Fruit fly (Drosophila melanogaster): ENCODE data around the gene AIF.
A peak's percentile ranks its signal among the peaks of the same experiment; 100 is the strongest.

Gene AIF

dm6 chr2L:2196590-2197474 is 45.3 kb downstream of the AIF start (continued):
- no peak for TF ChIP-seq CG30020 (tag; optimal IDR thresholded peaks at IDR 0.05)
- peak; percentile 81 for TF ChIP-seq CG17912 (GFP tag; optimal IDR thresholded peaks at IDR 0.05)
- TF ChIP-seq sim (GFP tag; IDR thresholded peaks at IDR 0.05): no peak
- peak; percentile 20 for TF ChIP-seq CG1792 (GFP tag; optimal IDR thresholded peaks at IDR 0.05)
- peak; percentile 96 for TF ChIP-seq CG5180 (GFP tag; optimal IDR thresholded peaks at IDR 0.05)
- peak; percentile 55 for TF ChIP-seq CG13775 (GFP tag; optimal IDR thresholded peaks at IDR 0.05)
- TF ChIP-seq H2.0 (GFP tag; IDR thresholded peaks at IDR 0.05): no peak
- TF ChIP-seq YL-1 (GFP tag; optimal IDR thresholded peaks at IDR 0.05): peak; percentile 53
- TF ChIP-seq CG32532 (GFP tag; IDR thresholded peaks at IDR 0.05): no peak
- no peak for TF ChIP-seq CG32772 (GFP tag; IDR thresholded peaks at IDR 0.05)
- TF ChIP-seq Myb (GFP tag; optimal IDR thresholded peaks at IDR 0.05): peak; percentile 32
- TF ChIP-seq Ets97D (GFP tag; optimal IDR thresholded peaks at IDR 0.05): no peak
- peak in 1 of 2 experiments; percentile 61 for TF ChIP-seq tll (GFP tag; optimal IDR thresholded peaks at IDR 0.05)
- peak in 1 of 2 experiments; percentile 59 for TF ChIP-seq Hr51 (GFP tag; optimal IDR thresholded peaks at IDR 0.05)
- no peak for TF ChIP-seq Adf1 (GFP tag; IDR thresholded peaks at IDR 0.05)
- TF ChIP-seq fu2 (GFP tag; optimal IDR thresholded peaks at IDR 0.05): no peak
- TF ChIP-seq Dref (GFP tag; IDR thresholded peaks at IDR 0.05): no peak
- TF ChIP-seq chn (GFP tag; optimal IDR thresholded peaks at IDR 0.05): peak; percentile 69
- no peak for TF ChIP-seq CG10654 (GFP tag; optimal IDR thresholded peaks at IDR 0.05)
- TF ChIP-seq yki (optimal IDR thresholded peaks at IDR 0.05): no peak
- no peak for TF ChIP-seq run (tag; optimal IDR thresholded peaks at IDR 0.05)
- peak; percentile 86 for TF ChIP-seq sens (GFP tag)
- TF ChIP-seq CG8924 (tag; optimal IDR thresholded peaks at IDR 0.05): peak; percentile 35
- TF ChIP-seq CG3995 (GFP tag; optimal IDR thresholded peaks at IDR 0.05): peak; percentile 17
- TF ChIP-seq seq (GFP tag; IDR thresholded peaks at IDR 0.05): no peak
- TF ChIP-seq CG1647 (GFP tag; optimal IDR thresholded peaks at IDR 0.05): no peak
- TF ChIP-seq Antp (GFP tag; optimal IDR thresholded peaks at IDR 0.05): peak; percentile 18
- peak; percentile 51 for TF ChIP-seq PHDP (tag; optimal IDR thresholded peaks at IDR 0.05)
- peak; percentile 64 for TF ChIP-seq CG13424 (tag; optimal IDR thresholded peaks at IDR 0.05)
- TF ChIP-seq CG10959 (GFP tag; IDR thresholded peaks at IDR 0.05): no peak
- TF ChIP-seq jigr1 (GFP tag; IDR thresholded peaks at IDR 0.05): no peak
- peak; percentile 89 for TF ChIP-seq Fer1 (GFP tag; optimal IDR thresholded peaks at IDR 0.05)
- no peak for TF ChIP-seq CG3726 (GFP tag; IDR thresholded peaks at IDR 0.05)
- TF ChIP-seq CG2199 (GFP tag; IDR thresholded peaks at IDR 0.05): no peak
- no peak for TF ChIP-seq ATbp (GFP tag; optimal IDR thresholded peaks at IDR 0.05)
- TF ChIP-seq eyg (GFP tag; optimal IDR thresholded peaks at IDR 0.05): no peak
- peak; percentile 18 for TF ChIP-seq pzg (GFP tag; optimal IDR thresholded peaks at IDR 0.05)
- TF ChIP-seq phol (tag; optimal IDR thresholded peaks at IDR 0.05): peak; percentile 54
- TF ChIP-seq NC2α (GFP tag; optimal IDR thresholded peaks at IDR 0.05): no peak
- no peak for TF ChIP-seq vnd (GFP tag; IDR thresholded peaks at IDR 0.05; ENCODE audit: partially characterized antibody)
- TF ChIP-seq unpg (GFP tag; optimal IDR thresholded peaks at IDR 0.05): peak; percentile 34
- TF ChIP-seq lov (optimal IDR thresholded peaks at IDR 0.05): no peak
- TF ChIP-seq lov (GFP tag; IDR thresholded peaks at IDR 0.05): no peak
- peak; percentile 66 for TF ChIP-seq HLH54F (GFP tag; optimal IDR thresholded peaks at IDR 0.05)
- TF ChIP-seq CG6765 (GFP tag; optimal IDR thresholded peaks at IDR 0.05): peak; percentile 62
- TF ChIP-seq HLH4C (GFP tag; IDR thresholded peaks at IDR 0.05; ENCODE audit: partially characterized antibody): no peak
- TF ChIP-seq slou (GFP tag; optimal IDR thresholded peaks at IDR 0.05): peak; percentile 61
- no peak for TF ChIP-seq CG10565 (GFP tag; optimal IDR thresholded peaks at IDR 0.05)
- TF ChIP-seq tna (GFP tag; IDR thresholded peaks at IDR 0.05; ENCODE audit: partially characterized antibody): no peak
- TF ChIP-seq cato (GFP tag; optimal IDR thresholded peaks at IDR 0.05; ENCODE audit: borderline replicate concordance): no peak
